Fruit fly (Drosophila melanogaster): ENCODE results near the gene CG43232.

CG43232 gene

dm6 chr2L:6922091-6922753 is 9.7 kb upstream of the CG43232 start (continued):
- TF ChIP-seq CG7372 (GFP tag; IDR thresholded peaks at IDR 0.05) (peak; percentile 24; the same call in 1 of the 2 replicates), CG6254 (GFP tag; optimal IDR thresholded peaks at IDR 0.05) (peak; percentile 69), Eip74EF (GFP tag; optimal IDR thresholded peaks at IDR 0.05) (no peak), gro (GFP tag; optimal IDR thresholded peaks at IDR 0.05) (no peak), CG4617 (GFP tag; optimal IDR thresholded peaks at IDR 0.05; ENCODE audit: borderline replicate concordance) (peak; percentile 46), ssp (GFP tag; IDR thresholded peaks at IDR 0.05) (no peak; the same call in 1 of the 2 replicates), CG11695 (GFP tag; IDR thresholded peaks at IDR 0.05) (peak; percentile 76), wek (GFP tag; optimal IDR thresholded peaks at IDR 0.05) (peak; percentile 9), B-H1 (GFP tag; IDR thresholded peaks at IDR 0.05) (no peak; the same call in 2 of the 3 replicates), nerfin-1 (tag; optimal IDR thresholded peaks at IDR 0.05) (peak; percentile 74), CG15696 (tag; optimal IDR thresholded peaks at IDR 0.05) (peak; percentile 38), Sox100B (GFP tag; optimal IDR thresholded peaks at IDR 0.05) (peak; percentile 41), nom (GFP tag; optimal IDR thresholded peaks at IDR 0.05) (peak; percentile 49), CG10543 (GFP tag; optimal IDR thresholded peaks at IDR 0.05) (no peak), klu (GFP tag; IDR thresholded peaks at IDR 0.05) (no peak), fd3F (GFP tag; optimal IDR thresholded peaks at IDR 0.05) (peak; percentile 34), CG9876 (GFP tag; optimal IDR thresholded peaks at IDR 0.05) (peak; percentile 35), Usf (GFP tag; optimal IDR thresholded peaks at IDR 0.05) (peak; percentile 8), jigr1 (GFP tag; IDR thresholded peaks at IDR 0.05) (no peak), CG11504 (tag; optimal IDR thresholded peaks at IDR 0.05) (no peak), CG1233 (GFP tag; optimal IDR thresholded peaks at IDR 0.05) (peak; percentile 51), zen2 (GFP tag; IDR thresholded peaks at IDR 0.05; ENCODE audit: partially characterized antibody) (no peak), inv (GFP tag; IDR thresholded peaks at IDR 0.05; ENCODE audit: partially characterized antibody) (no peak), NC2β (GFP tag; optimal IDR thresholded peaks at IDR 0.05) (peak; percentile 61), CG7928 (GFP tag; optimal IDR thresholded peaks at IDR 0.05) (no peak), sc (optimal IDR thresholded peaks at IDR 0.05) (no peak), sc (GFP tag; optimal IDR thresholded peaks at IDR 0.05) (peak; percentile 50), bcd (GFP tag; optimal IDR thresholded peaks at IDR 0.05) (no peak), en (GFP tag; optimal IDR thresholded peaks at IDR 0.05) (peak; percentile 67), CG7745 (tag; optimal IDR thresholded peaks at IDR 0.05) (no peak), CG9932 (GFP tag; IDR thresholded peaks at IDR 0.05) (no peak), CG9437 (GFP tag; optimal IDR thresholded peaks at IDR 0.05) (no peak), D19B (GFP tag; optimal IDR thresholded peaks at IDR 0.05) (peak; percentile 16), CG18476 (GFP tag; optimal IDR thresholded peaks at IDR 0.05) (peak; percentile 33), CG43689 (GFP tag; IDR thresholded peaks at IDR 0.05) (no peak), kni (GFP tag; optimal IDR thresholded peaks at IDR 0.05) (peak; percentile 31), abd-A (tag; optimal IDR thresholded peaks at IDR 0.05) (no peak), emc (GFP tag; optimal IDR thresholded peaks at IDR 0.05) (peak; percentile 52), CG14667 (GFP tag; IDR thresholded peaks at IDR 0.05) (no peak), MTF-1 (GFP tag; optimal IDR thresholded peaks at IDR 0.05; ENCODE audit: borderline replicate concordance) (no peak), CG6689 (GFP tag; IDR thresholded peaks at IDR 0.05) (no peak; the same call in 1 of the 2 replicates), CG11456 (GFP tag; IDR thresholded peaks at IDR 0.05) (no peak), slp2 (GFP tag; optimal IDR thresholded peaks at IDR 0.05) (peak; percentile 80), CG4328 (GFP tag; optimal IDR thresholded peaks at IDR 0.05) (no peak), YL-1 (GFP tag; optimal IDR thresholded peaks at IDR 0.05) (no peak), CG8924 (tag; optimal IDR thresholded peaks at IDR 0.05) (peak; percentile 70), pb (GFP tag; optimal IDR thresholded peaks at IDR 0.05) (no peak), CG30403 (GFP tag; optimal IDR thresholded peaks at IDR 0.05) (peak; percentile 74), dpn (GFP tag; optimal IDR thresholded peaks at IDR 0.05) (peak; percentile 59 to 75)
